Fruit fly (Drosophila melanogaster): ENCODE results near the gene jp.

- no peak for TF ChIP-seq CG8478 (optimal IDR thresholded peaks at IDR 0.05)
- TF ChIP-seq CTCF (optimal IDR thresholded peaks at IDR 0.05), result no peak
Measured at dm6 chr2L:9584098-9584703, 17.7 kb upstream of the jp start.
